Fruit fly (Drosophila melanogaster): Measurements from ENCODE around the gene Qsox3.

Qsox3 gene

dm6 chr3R:21874982-21875466 lies 36.6 kb upstream of the Qsox3 start, which contains the start of gene CG6656 (continued):
- TF ChIP-seq D (optimal IDR thresholded peaks at IDR 0.05) (no peak), D (GFP tag; optimal IDR thresholded peaks at IDR 0.05) (no peak), sens-2 (GFP tag; IDR thresholded peaks at IDR 0.05) (no peak), sob (GFP tag; IDR thresholded peaks at IDR 0.05) (0 out of 2 replicates have a peak, but pooled peaks have one; percentile 17), Dip2 (GFP tag; IDR thresholded peaks at IDR 0.05) (no peak), Ptx1 (GFP tag; IDR thresholded peaks at IDR 0.05) (no peak), rib (GFP tag; IDR thresholded peaks at IDR 0.05) (peak; percentile 90), Ets65A (GFP tag) (peak; percentile 68), CG17829 (tag; optimal IDR thresholded peaks at IDR 0.05) (peak; percentile 14), MTF-1 (GFP tag; optimal IDR thresholded peaks at IDR 0.05; ENCODE audit: borderline replicate concordance) (peak; percentile 8), CG15514 (GFP tag; optimal IDR thresholded peaks at IDR 0.05) (peak; percentile 45), stc (GFP tag; IDR thresholded peaks at IDR 0.05) (no peak), jing (GFP tag; optimal IDR thresholded peaks at IDR 0.05) (no peak), crol (GFP tag; IDR thresholded peaks at IDR 0.05) (0 out of 2 replicates have a peak, but pooled peaks have one; percentile 10), CG11695 (GFP tag; IDR thresholded peaks at IDR 0.05) (no peak), pros (GFP tag; optimal IDR thresholded peaks at IDR 0.05) (no peak), Scr (GFP tag; IDR thresholded peaks at IDR 0.05; ENCODE audit: partially characterized antibody) (peak; percentile 42; the same call in 1 of the 2 replicates), CG5953 (GFP tag; IDR thresholded peaks at IDR 0.05) (peak; percentile 7; the same call in 1 of the 2 replicates), pan (optimal IDR thresholded peaks at IDR 0.05) (no peak), pan (GFP tag; optimal IDR thresholded peaks at IDR 0.05 in 1 of 2, IDR thresholded peaks at IDR 0.05 in 1 of 2) (peak in 1 of 2 experiments; percentile 24), D19B (GFP tag; optimal IDR thresholded peaks at IDR 0.05) (peak; percentile 95), fd102C (GFP tag; optimal IDR thresholded peaks at IDR 0.05) (no peak), CoRest (tag; optimal IDR thresholded peaks at IDR 0.05) (peak; percentile 32), CG7745 (tag; optimal IDR thresholded peaks at IDR 0.05) (peak; percentile 67), CG10321 (GFP tag; IDR thresholded peaks at IDR 0.05) (peak; percentile 84), CG6813 (GFP tag; optimal IDR thresholded peaks at IDR 0.05) (peak; percentile 1), dimm (GFP tag; IDR thresholded peaks at IDR 0.05) (no peak), zfh1 (GFP tag; IDR thresholded peaks at IDR 0.05) (0 out of 3 replicates have a peak, but pooled peaks have one; percentile 35), Trl (optimal IDR thresholded peaks at IDR 0.05) (peak; percentile 61 to 85), Trl (GFP tag; optimal IDR thresholded peaks at IDR 0.05) (no peak), CG7556 (GFP tag; optimal IDR thresholded peaks at IDR 0.05) (no peak), CG12155 (GFP tag; optimal IDR thresholded peaks at IDR 0.05) (peak; percentile 25), CG18619 (GFP tag; optimal IDR thresholded peaks at IDR 0.05) (peak; percentile 5), CG34376 (GFP tag; optimal IDR thresholded peaks at IDR 0.05) (peak; percentile 10), chm (GFP tag; IDR thresholded peaks at IDR 0.05) (peak; percentile 59; the same call in 1 of the 2 replicates), Atf6 (GFP tag; IDR thresholded peaks at IDR 0.05) (0 out of 2 replicates have a peak, but pooled peaks have one; percentile 48), CrebB (tag; optimal IDR thresholded peaks at IDR 0.05) (peak; percentile 8), CG16779 (GFP tag; IDR thresholded peaks at IDR 0.05) (no peak), CG32532 (GFP tag; IDR thresholded peaks at IDR 0.05) (peak; percentile 57; the same call in 1 of the 2 replicates), Gug (GFP tag; IDR thresholded peaks at IDR 0.05) (no peak), CG4282 (GFP tag; optimal IDR thresholded peaks at IDR 0.05) (no peak), Jarid2 (GFP tag; optimal IDR thresholded peaks at IDR 0.05) (peak; percentile 75), ewg (GFP tag; optimal IDR thresholded peaks at IDR 0.05) (no peak), nom (GFP tag; optimal IDR thresholded peaks at IDR 0.05) (peak; percentile 33), NFAT (GFP tag; IDR thresholded peaks at IDR 0.05) (peak; percentile 34; the same call in 1 of the 2 replicates), CG1832 (GFP tag; optimal IDR thresholded peaks at IDR 0.05) (peak; percentile 83), Six4 (GFP tag; optimal IDR thresholded peaks at IDR 0.05) (no peak), zen (tag; optimal IDR thresholded peaks at IDR 0.05) (no peak), CG6854 (GFP tag; optimal IDR thresholded peaks at IDR 0.05) (no peak), CG10543 (GFP tag; optimal IDR thresholded peaks at IDR 0.05) (peak; percentile 75)
